Fruit fly (Drosophila melanogaster): ENCODE results near the gene CG42726.
A peak's percentile ranks its signal among the peaks of the same experiment; 100 is the strongest.

The CG42726 gene

DNA sequence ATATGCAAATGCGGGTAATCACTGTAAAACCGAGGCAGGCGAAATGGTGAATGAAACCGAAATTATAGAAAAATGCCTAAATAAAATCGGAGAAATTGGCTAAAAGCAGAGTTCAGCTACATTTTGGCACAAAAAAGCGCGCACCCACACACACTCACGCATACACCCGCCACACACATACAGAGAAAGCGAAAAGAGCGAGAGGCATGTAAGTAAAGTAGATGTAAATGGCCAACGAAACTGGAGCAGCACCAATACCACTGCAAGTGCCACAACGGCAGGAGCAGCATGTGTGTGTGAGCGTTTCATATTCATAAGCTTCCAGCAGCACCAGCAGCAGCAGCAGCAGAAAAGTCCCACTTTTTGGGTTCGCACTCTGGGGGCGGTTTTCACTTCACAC is 27.6 kb downstream of the CG42726 start:
- TF ChIP-seq CG8478 (optimal IDR thresholded peaks at IDR 0.05) (no peak), CTCF (optimal IDR thresholded peaks at IDR 0.05) (no peak)

DNA sequence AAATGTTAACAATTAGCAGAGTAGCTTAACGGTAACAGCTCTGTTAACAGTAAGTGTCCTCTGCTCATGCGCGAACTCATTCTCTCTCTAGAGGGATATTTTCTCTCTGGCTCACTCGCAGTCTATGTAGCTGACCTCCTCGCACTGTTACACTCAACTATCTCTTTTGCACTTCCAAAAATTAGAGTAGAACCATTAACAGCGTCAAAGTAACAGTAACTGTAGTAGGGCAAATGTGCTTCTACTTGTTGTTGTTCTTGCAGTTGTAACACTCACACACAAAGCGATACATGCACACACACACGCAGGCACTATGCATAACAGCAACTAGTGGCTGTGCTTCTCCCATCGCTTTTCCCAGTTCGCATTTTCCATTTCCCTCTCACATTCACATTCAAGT is 31.2 kb downstream of the CG42726 start:
- TF ChIP-seq CTCF (optimal IDR thresholded peaks at IDR 0.05) (peak in 1 of 2 experiments; percentile 6), CG8478 (optimal IDR thresholded peaks at IDR 0.05) (no peak)

DNA sequence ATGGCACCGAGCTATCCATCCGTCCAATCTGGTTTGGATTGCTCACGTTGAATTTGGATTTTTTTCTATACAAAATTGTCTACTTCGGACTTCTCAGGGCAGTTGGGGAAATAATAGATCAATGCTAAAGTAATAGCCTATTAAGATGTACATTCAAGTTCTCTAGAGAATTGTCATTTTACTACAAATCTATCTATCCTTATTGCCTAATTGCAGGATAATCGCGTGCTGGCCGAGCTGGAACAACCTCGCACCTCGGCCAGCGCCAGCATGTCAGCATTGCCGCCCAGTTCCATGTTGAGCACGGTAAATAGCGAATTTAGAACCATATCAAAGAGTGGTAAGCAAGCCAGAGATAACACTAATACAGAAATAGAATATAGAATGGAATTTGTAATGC is 35.0 kb downstream of the CG42726 start, which contains the start of gene h-cup:
Gene h-cup, minus strand, starts transcription at position 101 of the 400 bp plus-strand sequence.
- TF ChIP-seq CTCF (optimal IDR thresholded peaks at IDR 0.05) (no peak), CG8478 (optimal IDR thresholded peaks at IDR 0.05) (no peak)

DNA sequence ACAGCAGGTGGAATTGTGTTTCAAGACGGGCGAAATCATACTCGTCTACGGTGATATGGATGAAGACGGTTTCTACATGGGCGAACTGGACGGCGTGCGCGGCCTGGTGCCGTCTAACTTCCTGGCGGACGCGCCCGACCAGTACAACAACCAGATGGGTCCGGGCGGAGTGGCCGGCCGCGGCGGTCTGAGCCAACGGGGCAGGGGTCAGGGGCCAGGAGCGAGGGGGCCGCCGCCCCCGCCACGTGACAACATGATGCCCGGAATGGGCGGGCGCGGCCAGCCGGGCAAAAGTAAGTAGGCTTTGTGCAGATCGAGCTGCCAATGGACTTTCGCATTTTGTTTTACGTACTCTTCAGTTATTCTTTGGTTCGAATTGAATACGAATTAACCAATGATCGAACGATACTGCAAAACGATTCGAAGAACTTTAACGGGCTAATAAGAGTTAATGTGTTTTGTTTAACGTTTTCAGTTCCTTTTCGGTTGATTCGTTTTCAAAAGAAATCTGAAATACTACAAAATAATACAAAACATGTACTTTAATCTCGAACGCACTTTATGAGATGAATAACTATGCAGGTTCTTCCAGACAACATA is 45.5 kb downstream of the CG42726 start:
- TF ChIP-seq CTCF (optimal IDR thresholded peaks at IDR 0.05) (no peak), CG8478 (optimal IDR thresholded peaks at IDR 0.05) (no peak)
